Worm (Caenorhabditis elegans): Measurements from ENCODE around the gene T01H3.2.

DNA sequence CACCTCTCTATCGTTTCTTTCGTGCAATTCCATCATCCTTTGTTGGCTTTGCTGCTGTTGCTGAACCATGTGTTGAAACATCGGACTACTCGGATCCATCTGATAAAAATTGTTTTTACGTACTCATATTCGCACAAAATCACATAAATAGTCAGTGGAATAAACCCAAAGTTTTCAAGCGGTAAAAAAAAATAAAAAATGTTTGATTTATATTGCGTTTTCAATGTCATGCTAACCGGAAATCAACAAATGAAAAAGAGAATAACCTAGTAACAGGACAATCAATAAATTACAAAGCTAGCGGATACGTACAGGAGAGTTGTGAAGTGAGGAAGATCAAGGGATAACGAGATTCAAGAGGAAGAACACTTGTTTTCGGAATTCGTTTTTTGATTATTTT is 22.9 kb downstream of the T01H3.2 start, which contains the start of gene mdt-10:
- TF ChIP-seq lin-39 (tag; optimal IDR thresholded peaks at IDR 0.05) (no peak), lin-13 (GFP tag; optimal IDR thresholded peaks at IDR 0.05) (no peak), snpc-4 (tag; optimal IDR thresholded peaks at IDR 0.05) (no peak), ztf-4 (tag; optimal IDR thresholded peaks at IDR 0.05) (no peak)

Data from whole organism, L2 larva.